Fruit fly (Drosophila melanogaster): ENCODE results near the gene CG1722.

Gene CG1722

DNA sequence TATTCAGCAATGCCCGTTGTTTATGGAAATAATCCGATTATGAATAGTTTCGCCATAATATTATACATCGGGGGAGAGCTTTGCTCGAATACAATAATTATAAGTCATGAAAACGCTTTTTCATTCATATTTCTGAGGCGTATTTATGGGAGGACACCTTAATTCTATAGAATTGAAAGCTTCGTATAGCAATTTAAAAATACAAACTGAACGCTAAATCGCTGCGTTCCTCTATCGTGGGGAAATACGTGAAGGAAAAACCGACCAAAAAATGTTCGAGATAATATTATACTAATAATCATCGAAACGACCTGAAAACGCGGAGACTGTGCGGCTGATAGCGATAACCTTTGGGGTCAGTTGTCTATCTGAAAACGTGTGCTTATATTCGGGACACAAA is 25.5 kb upstream of the CG1722 start:
- TF ChIP-seq CG32121 (GFP tag; IDR thresholded peaks at IDR 0.05) (no peak), D1 (tag; optimal IDR thresholded peaks at IDR 0.05) (no peak), CG17806 (tag; optimal IDR thresholded peaks at IDR 0.05) (no peak), CG8159 (tag; optimal IDR thresholded peaks at IDR 0.05) (no peak), Snoo (tag; optimal IDR thresholded peaks at IDR 0.05) (no peak), gl (tag; optimal IDR thresholded peaks at IDR 0.05) (no peak), CG4496 (GFP tag; IDR thresholded peaks at IDR 0.05) (no peak), Ets98B (GFP tag; IDR thresholded peaks at IDR 0.05) (no peak), Pif1A (GFP tag; optimal IDR thresholded peaks at IDR 0.05) (no peak), fd96Ca (GFP tag; IDR thresholded peaks at IDR 0.05) (no peak), CG12605 (GFP tag; IDR thresholded peaks at IDR 0.05) (no peak), CG34367 (tag; optimal IDR thresholded peaks at IDR 0.05) (no peak), CG15710 (tag; optimal IDR thresholded peaks at IDR 0.05) (no peak), CG13204 (GFP tag; optimal IDR thresholded peaks at IDR 0.05) (no peak), CG9948 (tag; optimal IDR thresholded peaks at IDR 0.05) (no peak)

DNA sequence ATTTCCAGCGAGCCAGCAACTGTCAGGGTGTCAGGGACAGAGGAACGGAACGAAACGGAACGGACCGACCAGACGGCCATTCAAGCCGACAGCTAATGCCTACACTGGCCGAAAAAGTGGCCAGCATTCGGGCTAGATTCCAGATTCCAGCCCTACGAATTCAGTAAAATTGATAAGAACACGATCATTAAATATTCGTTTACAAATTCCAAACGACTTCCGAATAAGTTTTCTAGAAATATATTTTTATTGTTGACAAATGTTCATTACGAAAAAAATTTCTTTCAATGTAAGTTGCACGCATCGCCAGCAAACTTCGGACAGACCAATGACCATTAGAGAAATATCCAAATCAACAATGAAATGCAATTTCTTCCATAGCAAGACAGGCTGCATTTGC is 14.4 kb upstream of the CG1722 start:
- TF ChIP-seq fd96Ca (GFP tag; IDR thresholded peaks at IDR 0.05) (peak; percentile 41; the same call in 1 of the 3 replicates), CG4496 (GFP tag; IDR thresholded peaks at IDR 0.05) (no peak), Pif1A (GFP tag; optimal IDR thresholded peaks at IDR 0.05) (no peak), CG12605 (GFP tag; IDR thresholded peaks at IDR 0.05) (no peak), CG32121 (GFP tag; IDR thresholded peaks at IDR 0.05) (peak; percentile 54; the same call in 1 of the 2 replicates), CG14655 (GFP tag; optimal IDR thresholded peaks at IDR 0.05) (peak; percentile 7), CG10348 (GFP tag; IDR thresholded peaks at IDR 0.05) (no peak), CG8301 (tag; optimal IDR thresholded peaks at IDR 0.05) (peak; percentile 29), CG17806 (tag; optimal IDR thresholded peaks at IDR 0.05) (no peak)

DNA sequence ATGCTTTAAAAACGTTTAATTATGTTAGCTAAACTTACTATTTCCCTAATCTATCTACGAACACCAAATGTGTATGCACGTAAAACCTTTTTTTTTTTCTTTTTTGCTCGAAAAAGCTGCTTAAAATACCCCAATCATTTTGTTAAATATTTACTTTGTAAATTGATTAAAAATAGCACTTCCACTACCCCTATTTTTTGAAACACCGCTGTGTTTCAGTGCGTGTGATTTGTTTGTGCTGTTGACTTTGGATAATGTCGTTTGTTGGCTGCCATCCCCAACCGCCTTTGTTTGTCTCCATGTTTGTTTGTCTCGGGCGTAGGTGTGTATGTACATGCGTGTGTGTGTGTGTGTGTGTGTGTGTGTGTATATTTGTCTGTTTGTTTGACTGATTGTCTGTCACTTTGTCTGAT is 9.1 kb downstream of the CG1722 start:
- TF ChIP-seq CG14655 (GFP tag; optimal IDR thresholded peaks at IDR 0.05) (peak; percentile 41), fd96Ca (GFP tag; IDR thresholded peaks at IDR 0.05) (no peak), CG15710 (tag; optimal IDR thresholded peaks at IDR 0.05) (peak; percentile 9)

- TF ChIP-seq CG4496 (GFP tag; IDR thresholded peaks at IDR 0.05) (peak; percentile 21; the same call in 1 of the 3 replicates), rn (GFP tag; IDR thresholded peaks at IDR 0.05) (no peak)
These were observed 19.1 kb downstream of the CG1722 start for dm6 chrX:21231829-21232228.

- TF ChIP-seq CG8159 (tag; optimal IDR thresholded peaks at IDR 0.05), result peak; percentile 46
- TF ChIP-seq Ets98B (GFP tag; IDR thresholded peaks at IDR 0.05), result no peak
- TF ChIP-seq CG10348 (GFP tag; IDR thresholded peaks at IDR 0.05), result no peak
- no peak for TF ChIP-seq Snoo (tag; optimal IDR thresholded peaks at IDR 0.05)
- no peak for TF ChIP-seq CG13204 (GFP tag; optimal IDR thresholded peaks at IDR 0.05)
- peak; percentile 9 for TF ChIP-seq CG9948 (tag; optimal IDR thresholded peaks at IDR 0.05)
- peak; percentile 27 for TF ChIP-seq CG15710 (tag; optimal IDR thresholded peaks at IDR 0.05)
These were observed 24.6 kb downstream of the CG1722 start for dm6 chrX:21226373-21226772.

DNA sequence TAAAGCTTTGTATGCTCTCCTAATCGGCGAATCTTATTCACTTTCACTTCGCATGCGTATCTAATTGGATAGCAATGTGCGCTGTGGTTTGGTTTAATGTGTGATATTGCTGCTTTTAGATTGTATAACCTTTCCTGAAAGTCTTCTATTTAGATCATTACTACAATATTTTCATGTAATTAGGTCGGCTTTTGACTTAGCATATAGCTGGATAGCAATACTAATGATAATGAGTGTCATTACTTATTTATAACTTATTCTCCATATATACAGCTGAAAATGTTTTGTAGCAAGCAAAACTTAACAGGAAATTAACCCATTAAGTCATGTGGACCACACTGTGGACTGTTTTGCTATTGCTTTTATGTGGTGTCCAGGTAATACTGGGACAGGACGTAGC is 33.4 kb downstream of the CG1722 start, which contains the start of gene CG32523:
Gene CG32523, plus strand, starts transcription at position 301 of the 400 bp plus-strand sequence.
- TF ChIP-seq CG15710 (tag; optimal IDR thresholded peaks at IDR 0.05) (no peak), D1 (tag; optimal IDR thresholded peaks at IDR 0.05) (no peak), fd96Ca (GFP tag; IDR thresholded peaks at IDR 0.05) (no peak), EcR (GFP tag; optimal IDR thresholded peaks at IDR 0.05) (no peak), Pif1B (GFP tag; optimal IDR thresholded peaks at IDR 0.05) (no peak)

- no peak for TF ChIP-seq CG34367 (tag; optimal IDR thresholded peaks at IDR 0.05)
- TF ChIP-seq CG10348 (GFP tag; IDR thresholded peaks at IDR 0.05), result no peak
- no peak for TF ChIP-seq CG13204 (GFP tag; optimal IDR thresholded peaks at IDR 0.05)
- no peak for TF ChIP-seq Pif1B (GFP tag; optimal IDR thresholded peaks at IDR 0.05)
- TF ChIP-seq rn (GFP tag; IDR thresholded peaks at IDR 0.05), result no peak
- no peak for TF ChIP-seq Pif1A (GFP tag; optimal IDR thresholded peaks at IDR 0.05)
- TF ChIP-seq Snoo (tag; optimal IDR thresholded peaks at IDR 0.05), result no peak
- no peak for TF ChIP-seq CG15710 (tag; optimal IDR thresholded peaks at IDR 0.05)
- no peak for TF ChIP-seq CG17806 (tag; optimal IDR thresholded peaks at IDR 0.05)
These were observed 47.7 kb downstream of the CG1722 start, which contains the start of gene CG1724 for dm6 chrX:21203241-21203640. TSS of gene CG1724 (minus strand) at chrX:21203341.

Data from whole organism, pupa.